Fruit fly (Drosophila melanogaster): ENCODE measurements around the gene CG33986.

The CG33986 gene

dm6 chr3L:15531423-15532325 lies 6.6 kb upstream of the CG33986 start, which contains the start of gene CG43248:
TSS of gene CG43248 (minus strand) at chr3L:15531473.
- no peak for TF ChIP-seq CG14655 (GFP tag; optimal IDR thresholded peaks at IDR 0.05)
- TF ChIP-seq Ets98B (GFP tag; IDR thresholded peaks at IDR 0.05) = no peak
- no peak for TF ChIP-seq CG4496 (GFP tag; IDR thresholded peaks at IDR 0.05)
- no peak for TF ChIP-seq CG15710 (tag; optimal IDR thresholded peaks at IDR 0.05)
- no peak for TF ChIP-seq Pif1A (GFP tag; optimal IDR thresholded peaks at IDR 0.05)
- TF ChIP-seq Snoo (tag; optimal IDR thresholded peaks at IDR 0.05) = no peak
- no peak for TF ChIP-seq CG8159 (tag; optimal IDR thresholded peaks at IDR 0.05)

- TF ChIP-seq gl (tag; optimal IDR thresholded peaks at IDR 0.05) = peak; percentile 30
- peak; percentile 23 for TF ChIP-seq EcR (GFP tag; optimal IDR thresholded peaks at IDR 0.05)
- TF ChIP-seq CG9948 (tag; optimal IDR thresholded peaks at IDR 0.05) = no peak
- TF ChIP-seq CG8159 (tag; optimal IDR thresholded peaks at IDR 0.05) = no peak
Measured at dm6 chr3L:15530638-15531225, 5.7 kb upstream of the CG33986 start.

- no peak for TF ChIP-seq CG8159 (tag; optimal IDR thresholded peaks at IDR 0.05)
- TF ChIP-seq Pif1B (GFP tag; optimal IDR thresholded peaks at IDR 0.05) = no peak
- no peak for TF ChIP-seq gl (tag; optimal IDR thresholded peaks at IDR 0.05)
- no peak for TF ChIP-seq CG32121 (GFP tag; IDR thresholded peaks at IDR 0.05)
- no peak for TF ChIP-seq Pif1A (GFP tag; optimal IDR thresholded peaks at IDR 0.05)
- TF ChIP-seq EcR (GFP tag; optimal IDR thresholded peaks at IDR 0.05) = no peak
- TF ChIP-seq D1 (tag; optimal IDR thresholded peaks at IDR 0.05) = no peak
- TF ChIP-seq fd96Ca (GFP tag; IDR thresholded peaks at IDR 0.05) = no peak
- no peak for TF ChIP-seq CG13204 (GFP tag; optimal IDR thresholded peaks at IDR 0.05)
- no peak for TF ChIP-seq CG10348 (GFP tag; IDR thresholded peaks at IDR 0.05)
- no peak for TF ChIP-seq CG12605 (GFP tag; IDR thresholded peaks at IDR 0.05)
- TF ChIP-seq Ets98B (GFP tag; IDR thresholded peaks at IDR 0.05) = no peak
- no peak for TF ChIP-seq CG9948 (tag; optimal IDR thresholded peaks at IDR 0.05)
Measured at dm6 chr3L:15530071-15530470, 5.0 kb upstream of the CG33986 start.

- TF ChIP-seq CG8301 (tag; optimal IDR thresholded peaks at IDR 0.05) = no peak
- TF ChIP-seq Snoo (tag; optimal IDR thresholded peaks at IDR 0.05) = no peak
- no peak for TF ChIP-seq CG10348 (GFP tag; IDR thresholded peaks at IDR 0.05)
- TF ChIP-seq D1 (tag; optimal IDR thresholded peaks at IDR 0.05) = no peak
- no peak for TF ChIP-seq CG34367 (tag; optimal IDR thresholded peaks at IDR 0.05)
- no peak for TF ChIP-seq CG13204 (GFP tag; optimal IDR thresholded peaks at IDR 0.05)
- TF ChIP-seq CG15710 (tag; optimal IDR thresholded peaks at IDR 0.05) = no peak
- no peak for TF ChIP-seq Pif1A (GFP tag; optimal IDR thresholded peaks at IDR 0.05)
- TF ChIP-seq CG12605 (GFP tag; IDR thresholded peaks at IDR 0.05) = no peak
- no peak for TF ChIP-seq rn (GFP tag; IDR thresholded peaks at IDR 0.05)
- TF ChIP-seq fd96Ca (GFP tag; IDR thresholded peaks at IDR 0.05) = no peak
- TF ChIP-seq CG14655 (GFP tag; optimal IDR thresholded peaks at IDR 0.05) = no peak
- TF ChIP-seq CG32121 (GFP tag; IDR thresholded peaks at IDR 0.05) = no peak
- no peak for TF ChIP-seq gl (tag; optimal IDR thresholded peaks at IDR 0.05)
- no peak for TF ChIP-seq CG8159 (tag; optimal IDR thresholded peaks at IDR 0.05)
- TF ChIP-seq Ets98B (GFP tag; IDR thresholded peaks at IDR 0.05) = no peak
Measured at dm6 chr3L:15529143-15529542, 4.1 kb upstream of the CG33986 start, which contains the start of gene obst-H. TSS of gene obst-H (minus strand) at chr3L:15529243.

dm6 chr3L:15528096-15528495 lies 3.0 kb upstream of the CG33986 start, which contains the start of gene CG42728:
TSS of gene CG42728 (minus strand) at chr3L:15528196.
- TF ChIP-seq fd96Ca (GFP tag; IDR thresholded peaks at IDR 0.05) = no peak
- TF ChIP-seq Pif1A (GFP tag; optimal IDR thresholded peaks at IDR 0.05) = no peak
- no peak for TF ChIP-seq Pif1B (GFP tag; optimal IDR thresholded peaks at IDR 0.05)
- no peak for TF ChIP-seq CG17806 (tag; optimal IDR thresholded peaks at IDR 0.05)
- TF ChIP-seq CG32121 (GFP tag; IDR thresholded peaks at IDR 0.05) = no peak
- TF ChIP-seq CG10348 (GFP tag; IDR thresholded peaks at IDR 0.05) = no peak
- TF ChIP-seq D1 (tag; optimal IDR thresholded peaks at IDR 0.05) = no peak
- TF ChIP-seq CG13204 (GFP tag; optimal IDR thresholded peaks at IDR 0.05) = no peak
- no peak for TF ChIP-seq CG8301 (tag; optimal IDR thresholded peaks at IDR 0.05)
- no peak for TF ChIP-seq CG15710 (tag; optimal IDR thresholded peaks at IDR 0.05)
- TF ChIP-seq CG34367 (tag; optimal IDR thresholded peaks at IDR 0.05) = no peak
- no peak for TF ChIP-seq rn (GFP tag; IDR thresholded peaks at IDR 0.05)
- TF ChIP-seq CG14655 (GFP tag; optimal IDR thresholded peaks at IDR 0.05) = no peak
- TF ChIP-seq EcR (GFP tag; optimal IDR thresholded peaks at IDR 0.05) = no peak
- no peak for TF ChIP-seq Snoo (tag; optimal IDR thresholded peaks at IDR 0.05)
- no peak for TF ChIP-seq CG9948 (tag; optimal IDR thresholded peaks at IDR 0.05)
- no peak for TF ChIP-seq Ets98B (GFP tag; IDR thresholded peaks at IDR 0.05)
- TF ChIP-seq CG12605 (GFP tag; IDR thresholded peaks at IDR 0.05) = no peak
- TF ChIP-seq CG8159 (tag; optimal IDR thresholded peaks at IDR 0.05) = no peak
- no peak for TF ChIP-seq gl (tag; optimal IDR thresholded peaks at IDR 0.05)

dm6 chr3L:15527416-15527815 lies 2.4 kb upstream of the CG33986 start, which contains the start of gene CG42729:
TSS of gene CG42729 (minus strand) at chr3L:15527516.
- no peak for TF ChIP-seq EcR (GFP tag; optimal IDR thresholded peaks at IDR 0.05)
- no peak for TF ChIP-seq gl (tag; optimal IDR thresholded peaks at IDR 0.05)
- no peak for TF ChIP-seq CG4496 (GFP tag; IDR thresholded peaks at IDR 0.05)
- TF ChIP-seq CG34367 (tag; optimal IDR thresholded peaks at IDR 0.05) = no peak
